Fruit fly (Drosophila melanogaster): ENCODE measurements around the gene CG14314.

The CG14314 gene

dm6 chr3R:18168398-18168797, 47.5 kb upstream of the CG14314 start (continued):
- TF ChIP-seq Atf6 (GFP tag; IDR thresholded peaks at IDR 0.05) (no peak), pnt (GFP tag; optimal IDR thresholded peaks at IDR 0.05) (no peak), emc (GFP tag; optimal IDR thresholded peaks at IDR 0.05) (no peak), CG4730 (GFP tag; IDR thresholded peaks at IDR 0.05) (no peak), toy (GFP tag; IDR thresholded peaks at IDR 0.05) (no peak), CG6175 (GFP tag; IDR thresholded peaks at IDR 0.05) (0 out of 3 replicates have a peak, but pooled peaks have one; percentile 25), CG11085 (GFP tag; IDR thresholded peaks at IDR 0.05) (no peak), tll (GFP tag; optimal IDR thresholded peaks at IDR 0.05) (no peak), abd-A (tag; optimal IDR thresholded peaks at IDR 0.05) (no peak), trh (GFP tag; optimal IDR thresholded peaks at IDR 0.05) (no peak), CG16779 (GFP tag; IDR thresholded peaks at IDR 0.05) (no peak), sug (tag; optimal IDR thresholded peaks at IDR 0.05) (no peak), CG10274 (GFP tag; optimal IDR thresholded peaks at IDR 0.05) (no peak), chinmo (GFP tag; IDR thresholded peaks at IDR 0.05; ENCODE audit: partially characterized antibody) (peak; percentile 74; the same call in 2 of the 4 replicates), CG13894 (tag; optimal IDR thresholded peaks at IDR 0.05) (peak; percentile 10), run (tag; optimal IDR thresholded peaks at IDR 0.05) (no peak), Neu2 (GFP tag; optimal IDR thresholded peaks at IDR 0.05; ENCODE audit: borderline replicate concordance) (no peak), bsh (GFP tag; optimal IDR thresholded peaks at IDR 0.05) (peak in 1 of 2 experiments; percentile 12), pum (GFP tag; optimal IDR thresholded peaks at IDR 0.05) (no peak), so (GFP tag; IDR thresholded peaks at IDR 0.05) (0 out of 3 replicates have a peak, but pooled peaks have one; percentile 8), Hmr (GFP tag; optimal IDR thresholded peaks at IDR 0.05) (peak; percentile 38), dimm (GFP tag; IDR thresholded peaks at IDR 0.05) (no peak), tap (tag; optimal IDR thresholded peaks at IDR 0.05) (no peak), ara (GFP tag; IDR thresholded peaks at IDR 0.05) (no peak), unpg (GFP tag; optimal IDR thresholded peaks at IDR 0.05) (peak; percentile 29), Oaz (GFP tag; IDR thresholded peaks at IDR 0.05) (no peak), CG8478 (optimal IDR thresholded peaks at IDR 0.05) (no peak), Doc2 (GFP tag; IDR thresholded peaks at IDR 0.05) (no peak), CG8281 (tag; optimal IDR thresholded peaks at IDR 0.05) (no peak), tup (GFP tag; optimal IDR thresholded peaks at IDR 0.05) (no peak), Doc3 (GFP tag; IDR thresholded peaks at IDR 0.05; ENCODE audit: partially characterized antibody) (peak; percentile 49; the same call in 1 of the 3 replicates), CG13424 (tag; optimal IDR thresholded peaks at IDR 0.05) (peak; percentile 51), her (GFP tag; optimal IDR thresholded peaks at IDR 0.05) (peak; percentile 34), CG34376 (GFP tag; optimal IDR thresholded peaks at IDR 0.05) (no peak), CG17186 (GFP tag; optimal IDR thresholded peaks at IDR 0.05) (no peak), CG15011 (GFP tag; optimal IDR thresholded peaks at IDR 0.05) (no peak)

dm6 chr3R:18168929-18169350, 47.0 kb upstream of the CG14314 start:
- no peak for TF ChIP-seq hb (GFP tag; IDR thresholded peaks at IDR 0.05; ENCODE audit: partially characterized antibody)
- TF ChIP-seq pan (optimal IDR thresholded peaks at IDR 0.05) = no peak
- peak in 1 of 2 experiments; percentile 7 for TF ChIP-seq pan (GFP tag; optimal IDR thresholded peaks at IDR 0.05 in 1 of 2, IDR thresholded peaks at IDR 0.05 in 1 of 2)
- TF ChIP-seq dysf (GFP tag; IDR thresholded peaks at IDR 0.05) = 0 out of 3 replicates have a peak, but pooled peaks have one; percentile 46
- TF ChIP-seq Fer3 (tag; optimal IDR thresholded peaks at IDR 0.05) = peak; percentile 21
- peak; percentile 4 for TF ChIP-seq CG12391 (tag; optimal IDR thresholded peaks at IDR 0.05)
- peak; percentile 22 for TF ChIP-seq CG17359 (tag; optimal IDR thresholded peaks at IDR 0.05)
- 0 out of 2 replicates have a peak, but pooled peaks have one; percentile 13 for TF ChIP-seq Xrp1 (GFP tag; IDR thresholded peaks at IDR 0.05)
- peak; percentile 48 for TF ChIP-seq zen (tag; optimal IDR thresholded peaks at IDR 0.05)
- TF ChIP-seq Dbx (GFP tag; IDR thresholded peaks at IDR 0.05) = no peak
- TF ChIP-seq run (tag; optimal IDR thresholded peaks at IDR 0.05) = no peak
- TF ChIP-seq psq (GFP tag; optimal IDR thresholded peaks at IDR 0.05) = no peak
- TF ChIP-seq CG12299 (tag; optimal IDR thresholded peaks at IDR 0.05) = no peak
- 0 out of 2 replicates have a peak, but pooled peaks have one; percentile 5 for TF ChIP-seq CG5953 (GFP tag; IDR thresholded peaks at IDR 0.05)
- TF ChIP-seq cg (GFP tag; optimal IDR thresholded peaks at IDR 0.05) = peak; percentile 34
- TF ChIP-seq Kr (GFP tag; optimal IDR thresholded peaks at IDR 0.05) = no peak
- peak; percentile 51 for TF ChIP-seq CG18262 (tag; optimal IDR thresholded peaks at IDR 0.05)
- TF ChIP-seq sens (GFP tag) = peak; percentile 79

Data from whole organism, embryonic.